Fruit fly (Drosophila melanogaster) whole organism, embryonic: Measurements from ENCODE around the gene CG13601.

Source experiments
- CG11504 ChIP-seq: fragments of 200-800 bp; sonication (Bioruptor generic); optimal IDR thresholded peaks from 3 replicates; lab custom pipeline; 2019; ENCODE audit warnings: missing biosample characterization, mild to moderate bottlenecking, missing genetic modification characterization, moderate library complexity
- CG1233 ChIP-seq: fragments of 200-800 bp; sonication (Bioruptor generic); optimal IDR thresholded peaks from 4 replicates; lab custom pipeline; 2018; ENCODE audit warnings: missing biosample characterization, mild to moderate bottlenecking, missing genetic modification characterization
- CG12391 ChIP-seq: fragments of 200-800 bp; sonication (Bioruptor generic); optimal IDR thresholded peaks from 3 replicates; lab custom pipeline; 2018; ENCODE audit warnings: missing biosample characterization, mild to moderate bottlenecking, missing genetic modification characterization, moderate library complexity
- CG12659 ChIP-seq: fragments of 200-800 bp; sonication (Bioruptor generic); optimal IDR thresholded peaks from 3 replicates; lab custom pipeline; 2017; ENCODE audit warnings: mild to moderate bottlenecking, missing biosample characterization, missing genetic modification reagents, missing genetic modification characterization
- CG17186 ChIP-seq: fragments of 200-800 bp; sonication (Bioruptor generic); optimal IDR thresholded peaks from 3 replicates; lab custom pipeline; 2017; ENCODE audit warnings: missing biosample characterization, missing genetic modification reagents, missing genetic modification characterization
- CG2120 ChIP-seq: fragments of 200-800 bp; sonication (Bioruptor generic); optimal IDR thresholded peaks from 3 replicates; lab custom pipeline; 2016; ENCODE audit warnings: missing biosample characterization, missing genetic modification characterization
- CG2199 ChIP-seq: fragments of 200-800 bp; sonication (Bioruptor generic); IDR thresholded peaks from 3 replicates; pipeline ENCODE4 v1.3.6; 2022; ENCODE audit warnings: missing biosample characterization, missing genetic modification characterization
- CG3847 ChIP-seq: fragments of 200-800 bp; sonication (Bioruptor generic); IDR thresholded peaks from 2 replicates; pipeline ENCODE4 v1.3.6; 2022; ENCODE audit warnings: missing biosample characterization, missing genetic modification characterization
- CG3995 ChIP-seq: fragments of 200-800 bp; sonication (Bioruptor generic); optimal IDR thresholded peaks from 3 replicates; lab custom pipeline; 2016; ENCODE audit warnings: missing biosample characterization, missing genetic modification characterization
- CG42726 ChIP-seq: fragments of 200-800 bp; sonication (Bioruptor generic); IDR thresholded peaks from 2 replicates; pipeline ENCODE4 v1.3.6; 2022; ENCODE audit warnings: missing biosample characterization, missing genetic modification characterization; ENCODE audit not compliant: partially characterized antibody
- CG5180 ChIP-seq: fragments of 200-800 bp; sonication (Bioruptor generic); optimal IDR thresholded peaks from 3 replicates; lab custom pipeline; 2017; ENCODE audit warnings: missing biosample characterization, missing genetic modification characterization, mild to moderate bottlenecking, moderate library complexity, missing genetic modification reagents
- CG6175 ChIP-seq: fragments of 200-800 bp; sonication (Bioruptor generic); IDR thresholded peaks from 3 replicates; pipeline ENCODE4 v1.3.6; 2022; ENCODE audit warnings: missing biosample characterization, missing genetic modification characterization
- CG6813 ChIP-seq: fragments of 200-800 bp; sonication (Bioruptor generic); optimal IDR thresholded peaks from 2 replicates; lab custom pipeline; 2017; ENCODE audit warnings: missing biosample characterization, missing genetic modification characterization, mild to moderate bottlenecking, moderate library complexity, missing genetic modification reagents
- CG8290 ChIP-seq, 3 experiments: fragments of 200-800 bp; sonication (Bioruptor generic); optimal IDR thresholded peaks; 2 replicates each; lab custom pipeline; 2016 to 2019; ENCODE audit warnings: missing biosample characterization in 3 of 3, missing genetic modification characterization in 3 of 3, mild to moderate bottlenecking in 2 of 3, moderate library complexity in 1 of 3
- CG9876 ChIP-seq: fragments of 200-800 bp; sonication (Bioruptor generic); optimal IDR thresholded peaks from 2 replicates; lab custom pipeline; 2016; ENCODE audit warnings: missing biosample characterization, missing genetic modification characterization
- CG9932 ChIP-seq: fragments of 200-800 bp; sonication (Bioruptor generic); IDR thresholded peaks from 2 replicates; pipeline ENCODE4 v1.3.6; 2022; ENCODE audit warnings: missing biosample characterization, missing genetic modification characterization
- D19A ChIP-seq: fragments of 200-800 bp; optimal IDR thresholded peaks from 3 replicates; lab custom pipeline; 2019; ENCODE audit warnings: missing biosample characterization, mild to moderate bottlenecking, missing genetic modification characterization, moderate library complexity
- Dp ChIP-seq: fragments of 200-800 bp; sonication (Bioruptor generic); optimal IDR thresholded peaks from 2 replicates; lab custom pipeline; 2018; ENCODE audit warnings: missing biosample characterization, mild to moderate bottlenecking, missing genetic modification characterization, moderate library complexity
- E2f2 ChIP-seq: fragments of 200-800 bp; sonication (Bioruptor generic); IDR thresholded peaks from 2 replicates; pipeline ENCODE4 v1.3.6; 2022; ENCODE audit warnings: missing biosample characterization, missing genetic modification characterization
- Ets97D ChIP-seq: fragments of 200-800 bp; sonication (Bioruptor generic); optimal IDR thresholded peaks from 3 replicates; lab custom pipeline; 2016; ENCODE audit warnings: missing biosample characterization, missing genetic modification characterization
- GATAe ChIP-seq: fragments of 200-800 bp; sonication (Bioruptor generic); conservative IDR thresholded peaks from 2 replicates; pipeline ENCODE4 v1.3.6; 2022; ENCODE audit warnings: missing biosample characterization, missing genetic modification characterization
- HLHmδ ChIP-seq: fragments of 200-800 bp; sonication (Bioruptor generic); optimal IDR thresholded peaks from 2 replicates; lab custom pipeline; 2018; ENCODE audit warnings: missing biosample characterization, mild to moderate bottlenecking, missing genetic modification characterization, moderate library complexity
- Hr39 ChIP-seq: fragments of >200 bp; optimal IDR thresholded peaks from 2 replicates; lab custom pipeline; 2017
- Jarid2 ChIP-seq: fragments of 200-800 bp; sonication (Bioruptor generic); optimal IDR thresholded peaks from 3 replicates; lab custom pipeline; 2017; ENCODE audit warnings: mild to moderate bottlenecking, missing biosample characterization, missing genetic modification reagents, missing genetic modification characterization
- MESR4 ChIP-seq: fragments of 200-800 bp; sonication (Bioruptor generic); optimal IDR thresholded peaks from 2 replicates; lab custom pipeline; 2018; ENCODE audit warnings: missing biosample characterization, mild to moderate bottlenecking, missing genetic modification characterization, moderate library complexity
- Max ChIP-seq: fragments of 200-800 bp; sonication (Bioruptor generic); optimal IDR thresholded peaks from 2 replicates; lab custom pipeline; 2016; ENCODE audit warnings: missing biosample characterization, mild to moderate bottlenecking, missing genetic modification characterization
- Mes4 ChIP-seq: fragments of 200-800 bp; sonication (Bioruptor generic); optimal IDR thresholded peaks from 2 replicates; lab custom pipeline; 2016; ENCODE audit warnings: missing biosample characterization, missing genetic modification characterization
- Mrtf ChIP-seq: fragments of 200-800 bp; sonication (Bioruptor generic); IDR thresholded peaks from 3 replicates; pipeline ENCODE4 v1.3.6; 2022; ENCODE audit warnings: missing biosample characterization, missing genetic modification characterization
- NK7.1 ChIP-seq: fragments of 200-800 bp; sonication (Bioruptor generic); optimal IDR thresholded peaks from 3 replicates; lab custom pipeline; 2016; ENCODE audit warnings: missing biosample characterization, missing genetic modification characterization
- Sox100B ChIP-seq: fragments of 200-800 bp; sonication (Bioruptor generic); optimal IDR thresholded peaks from 3 replicates; lab custom pipeline; 2018; ENCODE audit warnings: missing biosample characterization, mild to moderate bottlenecking, missing genetic modification characterization
- ap ChIP-seq: fragments of 200-800 bp; sonication (Bioruptor generic); IDR thresholded peaks from 2 replicates; pipeline ENCODE4 v1.3.6; 2022; ENCODE audit warnings: missing biosample characterization, missing genetic modification characterization
- ci ChIP-seq: fragments of 200-800 bp; sonication (Bioruptor generic); IDR thresholded peaks from 3 replicates; pipeline ENCODE4 v1.3.6; 2022; ENCODE audit warnings: missing biosample characterization, missing genetic modification characterization
- dysf ChIP-seq: fragments of 200-800 bp; sonication (Bioruptor generic); IDR thresholded peaks from 3 replicates; pipeline ENCODE4 v1.3.6; 2022; ENCODE audit warnings: missing biosample characterization, missing genetic modification characterization
- ewg ChIP-seq: fragments of 200-800 bp; sonication (Bioruptor generic); optimal IDR thresholded peaks from 3 replicates; lab custom pipeline; 2017; ENCODE audit warnings: mild to moderate bottlenecking, missing biosample characterization, missing genetic modification reagents, missing genetic modification characterization
- fd102C ChIP-seq: fragments of 200-800 bp; sonication (Bioruptor generic); optimal IDR thresholded peaks from 2 replicates; lab custom pipeline; 2018; ENCODE audit warnings: missing biosample characterization, mild to moderate bottlenecking, missing genetic modification characterization, moderate library complexity
- gcm ChIP-seq: fragments of 200-800 bp; sonication (Bioruptor generic); optimal IDR thresholded peaks from 2 replicates; lab custom pipeline; 2019; ENCODE audit warnings: missing biosample characterization, mild to moderate bottlenecking, missing genetic modification characterization, moderate library complexity
- gro ChIP-seq: fragments of 200-800 bp; sonication (Bioruptor generic); optimal IDR thresholded peaks from 2 replicates; lab custom pipeline; 2016; ENCODE audit warnings: missing biosample characterization, missing genetic modification characterization
- h ChIP-seq: fragments of >200 bp; optimal IDR thresholded peaks from 2 replicates; lab custom pipeline; 2017
- insv ChIP-seq, 2 experiments: fragments of 200-800 bp; sonication (Bioruptor generic); optimal IDR thresholded peaks; 3 replicates each; lab custom pipeline; 2016 to 2018; ENCODE audit warnings: missing biosample characterization in 2 of 2, missing genetic modification characterization in 2 of 2
- nau ChIP-seq: fragments of 200-800 bp; sonication (Bioruptor generic); optimal IDR thresholded peaks from 3 replicates; lab custom pipeline; 2017; ENCODE audit warnings: missing biosample characterization, mild to moderate bottlenecking, missing genetic modification characterization, missing genetic modification reagents
- pzg ChIP-seq: fragments of 200-800 bp; sonication (Bioruptor generic); optimal IDR thresholded peaks from 3 replicates; lab custom pipeline; 2018; ENCODE audit warnings: missing biosample characterization, mild to moderate bottlenecking, missing genetic modification characterization, moderate library complexity
- ro ChIP-seq: fragments of 200-800 bp; sonication (Bioruptor generic); IDR thresholded peaks from 2 replicates; pipeline ENCODE4 v1.3.6; 2022; ENCODE audit warnings: missing biosample characterization, missing genetic modification characterization
- row ChIP-seq: fragments of 200-800 bp; sonication (Bioruptor generic); IDR thresholded peaks from 3 replicates; pipeline ENCODE4 v1.3.6; 2022; ENCODE audit warnings: missing biosample characterization, missing genetic modification characterization
- seq ChIP-seq: fragments of 200-800 bp; sonication (Bioruptor generic); IDR thresholded peaks from 2 replicates; pipeline ENCODE4 v1.3.6; 2022; ENCODE audit warnings: missing biosample characterization, missing genetic modification characterization
- ssp ChIP-seq: fragments of 200-800 bp; sonication (Bioruptor generic); IDR thresholded peaks from 2 replicates; pipeline ENCODE4 v1.3.6; 2022; ENCODE audit warnings: missing biosample characterization, missing genetic modification characterization
- toy ChIP-seq: fragments of 200-800 bp; sonication (Bioruptor generic); IDR thresholded peaks from 2 replicates; pipeline ENCODE4 v1.3.6; 2022; ENCODE audit warnings: missing biosample characterization, missing genetic modification characterization
- trem ChIP-seq: fragments of 200-800 bp; optimal IDR thresholded peaks from 3 replicates; lab custom pipeline; 2019; ENCODE audit warnings: missing biosample characterization, mild to moderate bottlenecking, missing genetic modification characterization, moderate library complexity
- trh ChIP-seq: fragments of 200-800 bp; sonication (Bioruptor generic); optimal IDR thresholded peaks from 2 replicates; lab custom pipeline; 2016; ENCODE audit warnings: missing biosample characterization, missing genetic modification characterization
- tx ChIP-seq: fragments of 200-800 bp; sonication (Bioruptor generic); optimal IDR thresholded peaks from 2 replicates; lab custom pipeline; 2016; ENCODE audit warnings: missing biosample characterization, missing genetic modification characterization
- vnd ChIP-seq: fragments of 200-800 bp; sonication (Bioruptor generic); IDR thresholded peaks from 3 replicates; pipeline ENCODE4 v1.3.6; 2022; ENCODE audit warnings: missing biosample characterization, missing genetic modification characterization; ENCODE audit not compliant: partially characterized antibody

CG13601 gene

DNA sequence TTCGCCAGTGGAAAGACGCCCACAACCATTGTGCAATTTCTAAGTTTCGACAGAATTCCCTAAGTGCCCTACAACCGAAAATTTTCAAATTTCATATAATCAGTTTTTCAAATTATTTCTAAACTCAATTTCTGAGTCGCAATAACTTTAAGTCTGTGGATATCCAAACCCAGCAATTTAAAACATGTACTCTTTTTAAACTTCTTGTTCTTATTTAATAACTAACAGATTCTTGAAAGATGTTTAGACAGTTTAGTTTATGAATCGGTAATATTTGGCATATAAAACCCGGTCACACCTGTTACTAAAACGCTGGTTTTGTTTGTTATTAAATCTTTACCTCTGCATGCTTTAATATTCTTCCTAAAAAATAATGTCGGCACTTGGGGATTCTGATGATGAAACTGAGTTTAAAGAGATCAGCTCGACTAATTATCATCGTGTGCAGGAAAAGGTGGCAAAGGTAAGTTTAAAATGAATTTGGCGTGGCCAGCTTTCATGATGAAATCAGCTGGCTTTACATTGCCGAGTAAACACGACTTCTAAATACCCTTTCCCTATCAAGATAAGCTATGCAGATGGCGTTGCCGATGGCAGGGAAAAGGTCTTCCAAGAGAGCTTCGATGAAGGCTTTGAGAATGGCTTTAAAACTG, 1.6 kb upstream of the CG13601 start, which contains the start of the genes CG43998, CG43999 and CG31142 (continued):
- TF ChIP-seq gro (GFP tag; lab: Kevin White, UChicago) (peak; percentile 6), MESR4 (peak; percentile 13), CG2199 (GFP tag; lab: Robert Waterston, UW) (no peak), tx (no peak), h (lab: Kevin White, UChicago) (no peak), CG9876 (GFP tag; lab: Kevin White, UChicago) (no peak), E2f2 (GFP tag; lab: Robert Waterston, UW) (peak; percentile 32), Jarid2 (GFP tag; lab: Kevin White, UChicago) (no peak), fd102C (GFP tag; lab: Kevin White, UChicago) (no peak), Max (GFP tag; lab: Kevin White, UChicago) (no peak), CG2120 (GFP tag; lab: Kevin White, UChicago) (peak; percentile 28), CG6175 (GFP tag; lab: Robert Waterston, UW) (no peak), CG6813 (no peak), ewg (GFP tag; lab: Kevin White, UChicago) (no peak), Ets97D (GFP tag; lab: Kevin White, UChicago) (no peak), D19A (tag; lab: Kevin White, UChicago) (peak; percentile 97)

DNA sequence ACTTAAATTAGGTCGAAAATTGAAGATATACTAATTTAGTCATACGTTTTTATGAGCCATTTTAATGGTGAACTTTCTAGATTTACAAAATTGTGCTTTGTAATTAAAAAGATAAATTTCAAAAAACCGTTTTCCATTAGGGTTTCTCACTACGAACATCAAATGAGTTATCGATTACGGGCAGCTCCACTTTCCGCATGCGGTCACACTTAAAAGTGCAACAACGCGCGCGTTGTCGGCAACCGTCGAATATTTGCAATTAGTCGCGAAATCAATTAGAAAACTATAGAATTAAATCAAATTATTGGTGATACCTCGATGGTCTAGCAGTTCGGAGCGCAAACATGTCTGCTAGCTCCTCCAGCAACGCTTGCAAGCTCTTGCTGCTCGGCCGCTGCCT, 3.2 kb downstream of the CG13601 start, which contains the start of gene Ndc1:
Gene Ndc1, plus strand, starts transcription at position 200 of the 400 bp plus-strand sequence.
- TF ChIP-seq pzg (GFP tag; lab: Kevin White, UChicago): peak; percentile 62
- no peak for TF ChIP-seq CG11504 (tag; lab: Kevin White, UChicago)
- no peak for TF ChIP-seq row
- TF ChIP-seq CG17186 (GFP tag; lab: Kevin White, UChicago): peak; percentile 88
- no peak for TF ChIP-seq CG1233
- peak; percentile 43 for TF ChIP-seq trem (tag; lab: Kevin White, UChicago)
- TF ChIP-seq CG9932: no peak
- 0 out of 2 replicates have a peak, but pooled peaks have one; percentile 2 for TF ChIP-seq CG42726
- no peak for TF ChIP-seq HLHmδ (GFP tag; lab: Kevin White, UChicago)
- no peak for TF ChIP-seq ci (GFP tag; lab: Robert Waterston, UW)
- TF ChIP-seq Sox100B (GFP tag; lab: Kevin White, UChicago): no peak
- no peak for TF ChIP-seq Mes4 (GFP tag; lab: Kevin White, UChicago)
- peak; percentile 74 for TF ChIP-seq ssp (GFP tag; lab: Robert Waterston, UW)
- no peak for TF ChIP-seq seq (GFP tag; lab: Robert Waterston, UW)
- TF ChIP-seq ap: no peak
- no peak for TF ChIP-seq CG5180
- TF ChIP-seq dysf (GFP tag; lab: Robert Waterston, UW): no peak
- no peak for TF ChIP-seq CG8290 (GFP tag; optimal IDR thresholded peaks at IDR 0.05; lab: Kevin White, UChicago)
- TF ChIP-seq CG8290 (tag; optimal IDR thresholded peaks at IDR 0.05; lab: Kevin White, UChicago): no peak
- TF ChIP-seq Dp (GFP tag; lab: Kevin White, UChicago): peak; percentile 76
- no peak for TF ChIP-seq CG3995
- no peak for TF ChIP-seq gcm
- no peak for TF ChIP-seq GATAe (GFP tag; lab: Robert Waterston, UW)
- no peak for TF ChIP-seq Hr39
- no peak for TF ChIP-seq toy (GFP tag; lab: Robert Waterston, UW)
- no peak for TF ChIP-seq nau (GFP tag; lab: Kevin White, UChicago)
- TF ChIP-seq ro: no peak
- no peak for TF ChIP-seq NK7.1 (GFP tag; lab: Kevin White, UChicago)
- no peak for TF ChIP-seq CG3847 (GFP tag; lab: Robert Waterston, UW)
- no peak for TF ChIP-seq trh (GFP tag; lab: Kevin White, UChicago)
- no peak for TF ChIP-seq CG12391 (tag; lab: Kevin White, UChicago)
- TF ChIP-seq vnd (GFP tag; lab: Robert Waterston, UW): no peak
- TF ChIP-seq CG12659 (GFP tag; lab: Kevin White, UChicago): no peak
- TF ChIP-seq Mrtf: no peak
- no peak for TF ChIP-seq insv (GFP tag; optimal IDR thresholded peaks at IDR 0.05; lab: Kevin White, UChicago)
